Fruit fly (Drosophila melanogaster) whole organism, embryonic: ENCODE data around the gene CG3984.

Experiments used
- CG10267 ChIP-seq: fragments of 200-800 bp; sonication (Bioruptor generic); optimal IDR thresholded peaks from 2 replicates; lab custom pipeline; 2018; ENCODE audit warnings: missing biosample characterization, mild to moderate bottlenecking, missing genetic modification characterization, moderate library complexity
- CG15269 ChIP-seq: fragments of 200-800 bp; sonication (Bioruptor generic); optimal IDR thresholded peaks from 2 replicates; lab custom pipeline; 2018; ENCODE audit warnings: missing biosample characterization, mild to moderate bottlenecking, missing genetic modification characterization, moderate library complexity
- CG3726 ChIP-seq: fragments of 200-800 bp; sonication (Bioruptor generic); IDR thresholded peaks from 3 replicates; pipeline ENCODE4, ENCODE4 v1.3.6; 2022; ENCODE audit warnings: missing biosample characterization, missing genetic modification characterization
- CG42726 ChIP-seq: fragments of 200-800 bp; sonication (Bioruptor generic); IDR thresholded peaks from 2 replicates; pipeline ENCODE4 v1.3.6; 2022; ENCODE audit warnings: missing biosample characterization, missing genetic modification characterization; ENCODE audit not compliant: partially characterized antibody
- dan ChIP-seq: fragments of 200-800 bp; sonication (Bioruptor generic); IDR thresholded peaks from 2 replicates; pipeline ENCODE4 v1.3.6; 2022; ENCODE audit warnings: missing biosample characterization, missing genetic modification characterization
- mld ChIP-seq: fragments of 200-800 bp; sonication (Bioruptor generic); IDR thresholded peaks from 3 replicates; pipeline ENCODE4 v1.3.6; 2022; ENCODE audit warnings: missing biosample characterization, missing genetic modification characterization; ENCODE audit not compliant: partially characterized antibody

- TF ChIP-seq CG10267 (tag; lab: Kevin White, UChicago) = peak; percentile 10
- no peak for TF ChIP-seq CG3726
- TF ChIP-seq CG15269 (tag; lab: Kevin White, UChicago) = no peak
- no peak for TF ChIP-seq mld (GFP tag; lab: Robert Waterston, UW)
- no peak for TF ChIP-seq CG42726 (GFP tag; lab: Robert Waterston, UW)
- TF ChIP-seq dan = no peak
Observed at dm6 chr3R:15147038-15147744, 10.2 kb downstream of the CG3984 start, which contains the start of gene Glys.
